Worm (Caenorhabditis elegans) whole organism, L2 larva: ENCODE results near the gene C24H11.2.

ENCODE experiments used
- C34F6.9 ChIP-seq: fragments of 150-350 bp; optimal IDR thresholded peaks from 2 replicates; lab custom pipeline; 2014; ENCODE audit warnings: missing biosample characterization, missing genetic modification characterization
- dmd-4 ChIP-seq: sonication (generic microtip); optimal IDR thresholded peaks from 2 replicates; lab custom pipeline; 2017; ENCODE audit warnings: missing biosample characterization, missing genetic modification characterization

- TF ChIP-seq C34F6.9 (tag; lab: Kevin White, UChicago) (no peak), dmd-4 (no peak)
Observed at ce11 chrIII:11826118-11826517, 34.0 kb upstream of the C24H11.2 start, which contains the start of gene rsp-8.
